Fruit fly (Drosophila melanogaster) whole organism, wandering third instar larva: ENCODE results near the gene CG14339.

Source experiments
- Abd-B ChIP-seq: fragments of >200 bp; optimal IDR thresholded peaks from 2 replicates; lab custom pipeline; 2017; ENCODE audit warnings: missing biosample characterization, missing genetic modification characterization
- CG32264 ChIP-seq: fragments of 200-800 bp; sonication (Bioruptor generic); optimal IDR thresholded peaks from 2 replicates; lab custom pipeline; 2016; ENCODE audit warnings: missing biosample characterization, missing genetic modification characterization
- CG9705 ChIP-seq: fragments of 200-800 bp; sonication (Bioruptor generic); optimal IDR thresholded peaks from 2 replicates; lab custom pipeline; 2018; ENCODE audit warnings: missing biosample characterization, mild to moderate bottlenecking, missing genetic modification characterization
- CrebA ChIP-seq: fragments of 200-800 bp; sonication (Bioruptor generic); optimal IDR thresholded peaks from 2 replicates; lab custom pipeline; 2016; ENCODE audit warnings: missing biosample characterization, mild to moderate bottlenecking, missing genetic modification characterization, borderline replicate concordance
- GATAd ChIP-seq: sonication (Bioruptor generic); optimal IDR thresholded peaks from 2 replicates; lab custom pipeline; 2016; ENCODE audit warnings: missing biosample characterization, missing genetic modification characterization
- HLH106 ChIP-seq: fragments of 200-800 bp; optimal IDR thresholded peaks from 3 replicates; lab custom pipeline; 2019; ENCODE audit warnings: missing biosample characterization, mild to moderate bottlenecking, missing genetic modification characterization, moderate library complexity
- Hr83 ChIP-seq: fragments of 200-300 bp; sonication (Bioruptor generic); optimal IDR thresholded peaks from 2 replicates; lab custom pipeline; 2016; ENCODE audit warnings: missing biosample characterization, mild to moderate bottlenecking, missing genetic modification characterization, moderate library complexity; ENCODE audit not compliant: poor library complexity, severe bottlenecking
- Jra ChIP-seq: sonication (Bioruptor generic); optimal IDR thresholded peaks from 2 replicates; lab custom pipeline; 2016; ENCODE audit warnings: missing biosample characterization, missing genetic modification characterization
- Mio ChIP-seq: sonication (Bioruptor generic); optimal IDR thresholded peaks from 2 replicates; lab custom pipeline; 2016; ENCODE audit warnings: missing biosample characterization, missing genetic modification characterization
- Myc ChIP-seq: fragments of >200 bp; optimal IDR thresholded peaks from 2 replicates; lab custom pipeline; 2017
- N ChIP-seq: fragments of >200 bp; optimal IDR thresholded peaks from 2 replicates; lab custom pipeline; 2018; ENCODE audit warnings: missing biosample characterization, missing external identifiers, missing genetic modification characterization
- Rel ChIP-seq, 2 experiments: fragments of 200-800 bp; sonication (Bioruptor generic) in 1 of 2; optimal IDR thresholded peaks; 2 replicates in 1 of 2; 3 replicates in 1 of 2; lab custom pipeline; 2016 to 2019; ENCODE audit warnings: mild to moderate bottlenecking in 2 of 2, missing biosample characterization in 2 of 2, missing genetic modification characterization in 2 of 2, moderate library complexity in 1 of 2
- Sp1 ChIP-seq: fragments of 200-800 bp; sonication (Bioruptor generic); optimal IDR thresholded peaks from 3 replicates; lab custom pipeline; 2019; ENCODE audit warnings: missing biosample characterization, mild to moderate bottlenecking, missing genetic modification characterization, moderate library complexity
- Vsx2 ChIP-seq: fragments of 200-300, 225-300 bp; sonication (Bioruptor generic); optimal IDR thresholded peaks from 2 replicates; lab custom pipeline; 2018; ENCODE audit warnings: missing biosample characterization, missing genetic modification characterization; ENCODE audit not compliant: partially characterized antibody
- br ChIP-seq: fragments of 200-800 bp; sonication (Bioruptor generic); optimal IDR thresholded peaks from 2 replicates; lab custom pipeline; 2016; ENCODE audit warnings: missing biosample characterization, missing genetic modification characterization
- dl ChIP-seq, 2 experiments: fragments of 175-275, 200-275 bp in 1 of 2; fragments of 200-275 bp in 1 of 2; sonication (Bioruptor generic); optimal IDR thresholded peaks; lab custom pipeline; 2018; ENCODE audit warnings: mild to moderate bottlenecking in 2 of 2, missing biosample characterization in 2 of 2, missing genetic modification characterization in 2 of 2, moderate library complexity in 2 of 2; ENCODE audit not compliant: partially characterized antibody in 2 of 2, insufficient read depth in 1 of 2
- dmrt93B ChIP-seq: fragments of 200-800 bp; sonication (Bioruptor generic); optimal IDR thresholded peaks from 2 replicates; lab custom pipeline; 2018; ENCODE audit warnings: missing biosample characterization, mild to moderate bottlenecking, missing genetic modification characterization
- dsf ChIP-seq: sonication (Bioruptor generic); optimal IDR thresholded peaks from 2 replicates; lab custom pipeline; 2016; ENCODE audit warnings: missing biosample characterization, missing genetic modification characterization, borderline replicate concordance
- ey ChIP-seq: fragments of 200-800 bp; sonication (Bioruptor generic); optimal IDR thresholded peaks from 2 replicates; lab custom pipeline; 2016; ENCODE audit warnings: missing biosample characterization, missing genetic modification characterization
- foxo ChIP-seq, 2 experiments: fragments of 200-800 bp; sonication (Bioruptor generic); optimal IDR thresholded peaks; 2 replicates in 1 of 2; 3 replicates in 1 of 2; lab custom pipeline; 2016 to 2017; ENCODE audit warnings: missing biosample characterization in 2 of 2, missing genetic modification characterization in 2 of 2
- fru ChIP-seq: fragments of 200-800 bp; sonication (Bioruptor generic); optimal IDR thresholded peaks from 3 replicates; lab custom pipeline; 2016; ENCODE audit warnings: missing biosample characterization, mild to moderate bottlenecking, missing genetic modification characterization
- h ChIP-seq: fragments of 200-800 bp; sonication (Bioruptor generic); optimal IDR thresholded peaks from 3 replicates; lab custom pipeline; 2016; ENCODE audit warnings: missing biosample characterization, mild to moderate bottlenecking, missing genetic modification characterization
- jim ChIP-seq: fragments of 175-275, 200-325 bp; sonication (Bioruptor generic); optimal IDR thresholded peaks from 2 replicates; lab custom pipeline; 2016; ENCODE audit warnings: missing biosample characterization, mild to moderate bottlenecking, missing genetic modification characterization
- lola ChIP-seq: fragments of >200 bp; optimal IDR thresholded peaks from 2 replicates; lab custom pipeline; 2017; ENCODE audit warnings: missing biosample characterization, missing genetic modification characterization
- pan ChIP-seq: fragments of >200 bp; optimal IDR thresholded peaks from 2 replicates; lab custom pipeline; 2017
- psq ChIP-seq: fragments of 200-800 bp; sonication (Bioruptor generic); optimal IDR thresholded peaks from 3 replicates; lab custom pipeline; 2017; ENCODE audit warnings: missing biosample characterization, mild to moderate bottlenecking, missing genetic modification characterization, moderate library complexity
- rgr ChIP-seq: fragments of 200-800 bp; sonication (Bioruptor generic); optimal IDR thresholded peaks from 3 replicates; lab custom pipeline; 2016; ENCODE audit warnings: missing biosample characterization, mild to moderate bottlenecking, missing genetic modification characterization
- sage ChIP-seq: fragments of 200-800 bp; sonication (Bioruptor generic); optimal IDR thresholded peaks from 2 replicates; lab custom pipeline; 2016; ENCODE audit warnings: missing biosample characterization, mild to moderate bottlenecking, missing genetic modification characterization
- sv ChIP-seq: fragments of 200-800 bp; sonication (Bioruptor generic); optimal IDR thresholded peaks from 3 replicates; lab custom pipeline; 2016; ENCODE audit warnings: missing biosample characterization, missing genetic modification characterization
- tai ChIP-seq: sonication (Bioruptor generic); optimal IDR thresholded peaks from 2 replicates; lab custom pipeline; 2016; ENCODE audit warnings: missing biosample characterization, missing genetic modification characterization
- woc ChIP-seq: sonication (Bioruptor generic); optimal IDR thresholded peaks from 2 replicates; lab custom pipeline; 2016; ENCODE audit warnings: missing biosample characterization, mild to moderate bottlenecking, missing genetic modification characterization

The CG14339 gene

DNA sequence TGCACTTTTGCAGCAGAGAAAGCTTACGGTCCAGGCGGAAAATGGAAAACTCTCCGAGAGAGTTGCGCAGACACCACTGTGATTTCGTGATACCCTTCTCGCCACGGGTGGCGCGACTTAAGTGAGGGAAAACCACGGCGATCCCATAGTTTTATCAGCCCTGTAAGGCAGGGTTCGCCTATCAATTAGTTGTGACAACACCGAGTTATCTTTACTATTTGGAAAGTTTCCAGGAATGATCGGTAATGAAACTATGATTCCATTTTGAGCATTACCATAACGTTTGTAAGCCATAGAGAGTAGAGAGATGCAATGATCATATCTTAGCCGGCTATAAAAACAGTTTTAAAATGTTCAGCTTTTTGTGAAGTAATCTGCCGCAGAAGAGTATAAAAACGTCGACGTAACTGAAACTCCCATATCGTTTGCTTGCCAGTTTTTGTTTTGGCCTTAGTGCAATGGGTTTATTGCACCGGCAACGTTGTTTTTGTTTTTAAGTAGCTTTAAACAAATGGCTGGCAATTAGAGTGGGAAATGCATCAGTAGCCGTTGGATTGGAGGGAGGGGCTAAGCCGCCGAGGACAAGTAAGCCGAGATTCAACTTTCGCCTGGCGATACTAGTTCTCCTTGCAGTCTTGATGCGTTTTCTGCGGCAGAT, 48.4 kb downstream of the CG14339 start:
- TF ChIP-seq jim (GFP tag; lab: Kevin White, UChicago): no peak
- TF ChIP-seq rgr (GFP tag; lab: Kevin White, UChicago): no peak
- TF ChIP-seq lola: no peak
- TF ChIP-seq br (GFP tag; lab: Kevin White, UChicago): no peak
- TF ChIP-seq foxo (GFP tag; optimal IDR thresholded peaks at IDR 0.05; lab: Kevin White, UChicago): no peak
- TF ChIP-seq Sp1: no peak
- no peak for TF ChIP-seq Mio (GFP tag; lab: Kevin White, UChicago)
- TF ChIP-seq CrebA (GFP tag; lab: Kevin White, UChicago): no peak
- TF ChIP-seq dl (GFP tag; optimal IDR thresholded peaks at IDR 0.05; lab: Kevin White, UChicago; ENCODE audit: insufficient read depth in 1 of 2, partially characterized antibody in 2 of 2): no peak
- no peak for TF ChIP-seq Jra (GFP tag; lab: Kevin White, UChicago)
- TF ChIP-seq GATAd (GFP tag; lab: Kevin White, UChicago): no peak
- no peak for TF ChIP-seq CG32264 (GFP tag; lab: Kevin White, UChicago)
- TF ChIP-seq N: no peak
- no peak for TF ChIP-seq Vsx2 (GFP tag; lab: Kevin White, UChicago)
- TF ChIP-seq tai (GFP tag; lab: Kevin White, UChicago): no peak
- TF ChIP-seq HLH106 (tag; lab: Kevin White, UChicago): no peak
- no peak for TF ChIP-seq pan (lab: Kevin White, UChicago)
- TF ChIP-seq Hr83 (GFP tag; lab: Kevin White, UChicago): no peak
- TF ChIP-seq, all 38 proteins: peak for 0

DNA sequence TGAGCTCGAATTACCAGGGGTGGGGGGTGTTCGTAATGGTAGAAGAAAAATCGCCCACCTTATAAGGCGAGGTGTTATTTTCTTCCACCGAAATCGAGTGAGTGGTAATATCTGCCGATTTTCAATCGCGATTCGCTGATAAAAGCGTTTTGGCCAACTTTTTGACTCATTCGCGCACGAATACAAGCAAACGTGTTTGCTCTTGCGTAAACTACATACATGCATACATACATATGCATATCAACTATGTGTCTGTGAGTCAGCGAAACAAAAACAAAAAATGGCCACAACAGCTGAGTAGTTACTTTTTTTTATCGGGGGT, 49.0 kb downstream of the CG14339 start:
- TF ChIP-seq fru: peak; percentile 20
- no peak for TF ChIP-seq tai (GFP tag; lab: Kevin White, UChicago)

DNA sequence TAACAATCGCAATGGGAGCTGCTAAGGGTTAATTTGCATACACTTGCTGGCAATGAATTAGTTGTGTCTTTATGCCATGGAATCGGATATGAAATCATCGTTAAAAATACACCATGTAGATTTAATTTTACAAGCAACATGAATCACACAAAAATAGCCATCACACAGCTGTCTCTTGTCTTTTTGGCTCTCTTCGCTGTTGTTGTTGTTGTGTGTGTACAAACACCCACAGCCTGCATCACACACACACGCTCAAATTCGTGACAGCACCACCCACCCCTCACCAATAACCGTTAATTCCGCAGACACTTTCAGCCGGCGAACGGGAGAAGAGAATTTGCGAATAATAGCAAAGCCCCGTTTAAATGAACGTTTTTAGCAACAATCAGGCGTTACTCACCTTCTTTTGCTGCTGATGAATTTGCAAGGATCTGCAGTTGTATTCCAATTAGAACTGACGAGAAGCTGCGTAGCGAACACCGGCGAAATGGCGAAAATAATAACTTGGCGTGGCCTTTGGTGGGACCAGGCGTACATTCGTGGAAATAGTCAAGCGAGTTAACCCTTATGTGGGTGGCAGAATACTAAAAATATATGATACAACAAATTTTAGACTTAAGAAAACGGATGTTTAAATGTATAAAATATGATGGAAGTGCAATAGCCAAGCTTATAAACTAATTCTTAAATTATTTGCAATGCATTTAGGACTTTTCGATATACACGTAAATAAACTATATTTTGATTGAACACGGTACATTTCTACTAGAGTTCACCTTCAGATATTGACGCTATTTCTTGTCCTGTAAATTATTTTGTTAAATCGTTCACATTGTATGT, 49.6 kb downstream of the CG14339 start, which contains the start of gene capt:
capt (minus strand) TSS at position 584 of the 840 bp plus-strand sequence.
- TF ChIP-seq h (peak; percentile 10), rgr (GFP tag; lab: Kevin White, UChicago) (peak; percentile 21), ey (GFP tag; lab: Kevin White, UChicago) (peak; percentile 21), Myc (lab: Kevin White, UChicago) (peak; percentile 27), Rel (GFP tag; optimal IDR thresholded peaks at IDR 0.05; lab: Kevin White, UChicago) (no peak), Rel (tag; optimal IDR thresholded peaks at IDR 0.05; lab: Kevin White, UChicago) (peak; percentile 31), N (peak; percentile 41), HLH106 (tag; lab: Kevin White, UChicago) (peak; percentile 55), psq (GFP tag; lab: Kevin White, UChicago) (peak; percentile 1), CG9705 (GFP tag; lab: Kevin White, UChicago) (peak; percentile 3), dmrt93B (GFP tag; lab: Kevin White, UChicago) (peak; percentile 2), dsf (GFP tag; lab: Kevin White, UChicago) (no peak), sv (GFP tag; lab: Kevin White, UChicago) (peak; percentile 25), foxo (GFP tag; optimal IDR thresholded peaks at IDR 0.05; lab: Kevin White, UChicago) (peak in 1 of 2 experiments; percentile 22), Sp1 (peak; percentile 1), jim (GFP tag; lab: Kevin White, UChicago) (no peak), Mio (GFP tag; lab: Kevin White, UChicago) (no peak), GATAd (GFP tag; lab: Kevin White, UChicago) (no peak), woc (GFP tag; lab: Kevin White, UChicago) (peak; percentile 60)

DNA sequence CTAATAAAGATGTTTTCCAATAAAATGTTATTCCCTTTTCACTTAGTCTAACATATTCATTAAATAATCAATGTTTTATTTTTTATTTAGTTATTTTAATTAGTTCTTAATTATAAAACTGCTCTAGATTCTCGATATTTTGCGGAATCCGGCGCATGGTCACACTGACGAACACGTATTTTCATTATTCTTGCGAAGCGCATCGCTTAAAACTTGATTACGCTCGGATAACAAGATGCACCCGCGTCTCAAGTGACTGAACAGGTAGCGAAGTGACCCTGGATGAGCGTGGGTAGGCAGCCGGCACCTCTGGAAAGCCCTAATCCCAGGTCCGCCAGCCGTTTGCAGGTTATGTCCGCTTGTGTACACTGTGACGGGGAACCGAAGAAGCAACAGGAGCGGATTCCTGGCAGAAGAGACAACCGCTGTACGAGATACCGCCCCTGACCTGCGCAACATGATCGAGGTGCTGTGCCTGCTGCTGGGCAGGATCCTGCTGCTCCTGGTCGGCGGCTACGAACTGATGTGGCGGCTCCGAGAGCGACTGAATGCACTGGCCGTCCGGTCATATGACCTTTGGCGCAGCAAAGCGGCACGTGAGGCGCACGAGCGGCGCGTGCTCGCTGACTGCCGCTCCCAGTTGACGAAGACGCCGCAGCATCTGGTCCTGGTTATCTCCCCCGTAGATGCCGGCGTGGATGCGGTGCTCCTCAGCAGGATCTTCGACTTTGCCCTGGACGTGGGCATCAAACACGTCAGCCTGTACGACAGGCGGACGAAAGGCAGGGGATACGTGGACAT, 50.4 kb downstream of the CG14339 start, which contains the start of gene Tango14:
Tango14 (plus strand) TSS at position 143 of the 801 bp plus-strand sequence.
- no peak for TF ChIP-seq GATAd (GFP tag; lab: Kevin White, UChicago)
- TF ChIP-seq woc (GFP tag; lab: Kevin White, UChicago): no peak
- TF ChIP-seq tai (GFP tag; lab: Kevin White, UChicago): no peak
- TF ChIP-seq dmrt93B (GFP tag; lab: Kevin White, UChicago): no peak
- no peak for TF ChIP-seq CG32264 (GFP tag; lab: Kevin White, UChicago)
- no peak for TF ChIP-seq ey (GFP tag; lab: Kevin White, UChicago)
- TF ChIP-seq Vsx2 (GFP tag; lab: Kevin White, UChicago): no peak
- TF ChIP-seq rgr (GFP tag; lab: Kevin White, UChicago): no peak
- TF ChIP-seq h: no peak
- no peak for TF ChIP-seq psq (GFP tag; lab: Kevin White, UChicago)
- no peak for TF ChIP-seq lola
- no peak for TF ChIP-seq Jra (GFP tag; lab: Kevin White, UChicago)
- no peak for TF ChIP-seq N
- TF ChIP-seq Hr83 (GFP tag; lab: Kevin White, UChicago): no peak
- no peak for TF ChIP-seq foxo (GFP tag; optimal IDR thresholded peaks at IDR 0.05; lab: Kevin White, UChicago)
- TF ChIP-seq sage (GFP tag; lab: Kevin White, UChicago): no peak
- no peak for TF ChIP-seq dl (GFP tag; optimal IDR thresholded peaks at IDR 0.05; lab: Kevin White, UChicago; ENCODE audit: insufficient read depth in 1 of 2, partially characterized antibody in 2 of 2)
- no peak for TF ChIP-seq pan (lab: Kevin White, UChicago)
- TF ChIP-seq Abd-B (GFP tag; lab: Kevin White, UChicago): no peak
